Fruit fly (Drosophila melanogaster): ENCODE data around the gene yl.

The yl gene

dm6 chrX:14169068-14169642, 23.9 kb upstream of the yl start, which contains the start of gene CG12480:
Gene CG12480, plus strand, starts transcription at chrX:14169592.
- TF ChIP-seq CG32264 (GFP tag; optimal IDR thresholded peaks at IDR 0.05) = no peak
- TF ChIP-seq sv (GFP tag; optimal IDR thresholded peaks at IDR 0.05) = peak; percentile 32

DNA sequence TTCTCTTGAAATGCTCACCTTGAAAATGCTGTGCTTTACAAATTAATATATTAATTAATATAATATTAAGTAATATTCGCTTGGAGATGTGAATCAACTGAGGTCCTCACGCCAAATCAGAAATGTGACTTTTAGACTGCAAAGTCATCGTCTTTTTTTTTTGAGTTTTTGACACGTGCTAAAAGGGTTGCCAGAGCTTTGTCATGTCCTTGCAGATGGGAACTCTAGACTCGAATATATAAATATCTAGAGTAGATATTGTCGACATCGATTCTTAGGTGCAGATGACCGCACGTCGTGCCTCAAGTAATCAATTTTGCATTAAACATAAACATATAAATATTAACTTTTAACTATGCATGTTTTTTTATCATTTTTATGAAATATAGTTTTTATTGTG, 20.5 kb upstream of the yl start, which contains the start of gene betaNACtes1:
Gene betaNACtes1, minus strand, starts transcription at position 101 of the 400 bp plus-strand sequence.
- TF ChIP-seq brk (GFP tag; optimal IDR thresholded peaks at IDR 0.05) = no peak
- no peak for TF ChIP-seq Dif (GFP tag; optimal IDR thresholded peaks at IDR 0.05; ENCODE audit: partially characterized antibody)
- no peak for TF ChIP-seq foxo (GFP tag; optimal IDR thresholded peaks at IDR 0.05)

DNA sequence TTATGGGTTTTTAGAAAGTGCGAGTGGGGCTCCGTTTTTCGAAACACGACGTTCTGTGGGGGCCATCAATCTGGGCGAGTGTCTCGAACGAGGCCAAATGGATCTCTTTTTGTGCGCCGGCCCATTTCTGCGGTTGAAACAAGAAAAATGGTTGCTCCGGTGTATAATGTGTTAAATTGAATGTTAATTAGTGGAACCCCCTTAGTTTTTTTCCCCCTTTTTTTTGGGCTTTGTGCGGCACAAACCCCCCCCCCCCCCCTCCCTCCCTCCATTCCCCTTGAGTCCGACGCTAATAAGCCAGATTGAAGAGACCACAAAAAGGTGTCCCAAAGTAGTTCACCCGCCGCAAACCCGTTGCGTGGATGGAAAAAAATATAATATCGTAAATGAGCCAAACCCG, 19.4 kb upstream of the yl start:
- TF ChIP-seq Vsx2 (GFP tag; optimal IDR thresholded peaks at IDR 0.05; ENCODE audit: partially characterized antibody) (peak; percentile 27), sage (GFP tag; optimal IDR thresholded peaks at IDR 0.05) (no peak)

- TF ChIP-seq h (GFP tag; optimal IDR thresholded peaks at IDR 0.05) (no peak), Mio (GFP tag; optimal IDR thresholded peaks at IDR 0.05) (no peak), Jra (GFP tag; optimal IDR thresholded peaks at IDR 0.05) (no peak), Vsx2 (GFP tag; optimal IDR thresholded peaks at IDR 0.05; ENCODE audit: partially characterized antibody) (no peak), rgr (GFP tag; optimal IDR thresholded peaks at IDR 0.05) (no peak), pan (optimal IDR thresholded peaks at IDR 0.05) (no peak), tai (GFP tag; optimal IDR thresholded peaks at IDR 0.05) (no peak), Dif (GFP tag; optimal IDR thresholded peaks at IDR 0.05; ENCODE audit: partially characterized antibody) (no peak), dsf (GFP tag; optimal IDR thresholded peaks at IDR 0.05; ENCODE audit: borderline replicate concordance) (no peak), Sp1 (GFP tag; optimal IDR thresholded peaks at IDR 0.05) (no peak), dl (GFP tag; optimal IDR thresholded peaks at IDR 0.05; ENCODE audit: insufficient read depth in 1 of 2, partially characterized antibody in 2 of 2) (no peak), lola (GFP tag; optimal IDR thresholded peaks at IDR 0.05) (no peak), CrebA (GFP tag; optimal IDR thresholded peaks at IDR 0.05; ENCODE audit: borderline replicate concordance) (no peak), jim (GFP tag; optimal IDR thresholded peaks at IDR 0.05) (no peak), foxo (GFP tag; optimal IDR thresholded peaks at IDR 0.05) (no peak)
Measured at dm6 chrX:14174456-14174855, 18.6 kb upstream of the yl start, which contains the start of gene CG1368. Gene CG1368, plus strand, starts transcription at chrX:14174756.

- TF ChIP-seq Jra (GFP tag; optimal IDR thresholded peaks at IDR 0.05) = no peak
- no peak for TF ChIP-seq jim (GFP tag; optimal IDR thresholded peaks at IDR 0.05)
- TF ChIP-seq fru (GFP tag; optimal IDR thresholded peaks at IDR 0.05) = no peak
- TF ChIP-seq Sp1 (GFP tag; optimal IDR thresholded peaks at IDR 0.05) = no peak
- TF ChIP-seq N (GFP tag; optimal IDR thresholded peaks at IDR 0.05) = no peak
Measured at dm6 chrX:14175663-14176062, 17.4 kb upstream of the yl start.

DNA sequence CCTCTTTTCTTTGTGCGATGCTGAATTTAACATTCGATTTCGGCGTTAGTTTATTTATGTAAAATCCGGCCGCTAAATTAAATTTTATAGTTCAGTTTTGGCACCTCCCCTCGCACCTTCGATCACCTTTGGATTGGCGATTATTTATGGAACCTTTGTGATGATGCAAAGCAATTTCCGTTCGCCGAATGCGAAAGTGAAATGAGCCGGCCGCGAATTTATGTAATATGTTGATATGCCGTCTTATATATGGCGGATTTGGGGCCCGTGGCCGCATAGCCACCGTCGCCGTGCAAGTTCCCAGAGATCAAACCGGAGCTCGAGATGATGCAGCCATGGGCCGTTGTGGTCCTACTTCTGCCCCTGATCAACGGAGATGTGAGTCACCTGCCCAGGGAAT, 16.4 kb upstream of the yl start, which contains the start of gene CG11581:
Gene CG11581, plus strand, starts transcription at position 301 of the 400 bp plus-strand sequence.
- TF ChIP-seq Hnf4 (GFP tag; optimal IDR thresholded peaks at IDR 0.05) = no peak
- TF ChIP-seq sage (GFP tag; optimal IDR thresholded peaks at IDR 0.05) = no peak
- TF ChIP-seq fru (GFP tag; optimal IDR thresholded peaks at IDR 0.05) = no peak
- TF ChIP-seq OdsH (GFP tag; optimal IDR thresholded peaks at IDR 0.05) = no peak
- no peak for TF ChIP-seq CrebA (GFP tag; optimal IDR thresholded peaks at IDR 0.05; ENCODE audit: borderline replicate concordance)
- no peak for TF ChIP-seq N (GFP tag; optimal IDR thresholded peaks at IDR 0.05)
- no peak for TF ChIP-seq Mio (GFP tag; optimal IDR thresholded peaks at IDR 0.05)
- no peak for TF ChIP-seq HLH106 (tag; optimal IDR thresholded peaks at IDR 0.05)
- TF ChIP-seq pan (optimal IDR thresholded peaks at IDR 0.05) = no peak
- TF ChIP-seq Hr78 (GFP tag; optimal IDR thresholded peaks at IDR 0.05) = no peak
- TF ChIP-seq dmrt93B (GFP tag; optimal IDR thresholded peaks at IDR 0.05) = no peak
- no peak for TF ChIP-seq dl (GFP tag; optimal IDR thresholded peaks at IDR 0.05; ENCODE audit: insufficient read depth in 1 of 2, partially characterized antibody in 2 of 2)
- TF ChIP-seq sv (GFP tag; optimal IDR thresholded peaks at IDR 0.05) = no peak
- no peak for TF ChIP-seq CG9705 (GFP tag; optimal IDR thresholded peaks at IDR 0.05)

Data from whole organism, wandering third instar larva.